Worm (Caenorhabditis elegans) whole organism, L3 larva: ENCODE measurements around the gene Y94H6A.2.

Experiments
- R02D3.7 ChIP-seq: fragments of 150-350 bp; optimal IDR thresholded peaks from 2 replicates; lab custom pipeline; 2014; ENCODE audit warnings: missing biosample characterization, missing genetic modification characterization
- ZK546.5 ChIP-seq: sonication (generic microtip); optimal IDR thresholded peaks from 2 replicates; lab custom pipeline; 2017; ENCODE audit warnings: missing biosample characterization, missing genetic modification characterization
- aly-2 ChIP-seq: fragments of 150-350 bp; optimal IDR thresholded peaks from 2 replicates; lab custom pipeline; 2014; ENCODE audit warnings: missing biosample characterization, missing genetic modification characterization
- ama-1 ChIP-seq: fragments of 150-350 bp; optimal IDR thresholded peaks from 2 replicates; lab custom pipeline; 2018
- ceh-16 ChIP-seq: sonication (generic microtip); optimal IDR thresholded peaks from 2 replicates; lab custom pipeline; 2017; ENCODE audit warnings: missing biosample characterization, missing genetic modification characterization
- ceh-28 ChIP-seq: fragments of 150-350 bp; optimal IDR thresholded peaks from 2 replicates; lab custom pipeline; 2014; ENCODE audit warnings: missing biosample characterization, missing genetic modification reagents, missing genetic modification characterization
- ceh-82 ChIP-seq: fragments of 150-350 bp; optimal IDR thresholded peaks from 2 replicates; lab custom pipeline; 2014; ENCODE audit warnings: missing biosample characterization, missing genetic modification characterization
- ceh-9 ChIP-seq: sonication (generic microtip); optimal IDR thresholded peaks from 2 replicates; lab custom pipeline; 2018; ENCODE audit warnings: missing biosample characterization, missing genetic modification characterization
- egl-5 ChIP-seq: fragments of 150-350 bp; optimal IDR thresholded peaks from 2 replicates; lab custom pipeline; 2017; ENCODE audit warnings: missing biosample characterization, missing genetic modification reagents, missing genetic modification characterization, inconsistent platforms
- elt-1 ChIP-seq: fragments of 150-350 bp; optimal IDR thresholded peaks from 2 replicates; lab custom pipeline; 2014; ENCODE audit warnings: missing biosample characterization, missing genetic modification characterization
- elt-2 ChIP-seq: sonication (generic microtip); optimal IDR thresholded peaks from 2 replicates; lab custom pipeline; 2016; ENCODE audit warnings: missing genetic modification reagents, mild to moderate bottlenecking, missing genetic modification characterization, missing compliant biosample characterization
- elt-3 ChIP-seq, 3 experiments: fragments of 150-350 bp in 1 of 3; sonication (generic microtip) in 2 of 3; optimal IDR thresholded peaks; 2 replicates in 2 of 3; 4 replicates in 1 of 3; lab custom pipeline; 2014 to 2017; ENCODE audit warnings: missing biosample characterization in 3 of 3, missing genetic modification characterization in 3 of 3
- eor-1 ChIP-seq, 2 experiments: fragments of 150-350 bp; optimal IDR thresholded peaks; 2 replicates each; lab custom pipeline; 2014 to 2018; ENCODE audit warnings: missing biosample characterization in 2 of 2, missing genetic modification characterization in 2 of 2
- fkh-10 ChIP-seq: sonication (generic microtip); optimal IDR thresholded peaks from 2 replicates; lab custom pipeline; 2017; ENCODE audit warnings: missing biosample characterization, missing genetic modification reagents, missing genetic modification characterization
- fkh-2 ChIP-seq: fragments of 150-350 bp; optimal IDR thresholded peaks from 2 replicates; lab custom pipeline; 2014; ENCODE audit warnings: missing biosample characterization, missing genetic modification reagents, missing genetic modification characterization
- fos-1 ChIP-seq: fragments of 150-350 bp; optimal IDR thresholded peaks from 2 replicates; lab custom pipeline; 2014; ENCODE audit warnings: missing biosample characterization, missing genetic modification characterization
- hmg-11 ChIP-seq: sonication (generic microtip); optimal IDR thresholded peaks from 2 replicates; lab custom pipeline; 2016; ENCODE audit warnings: missing genetic modification characterization, missing compliant biosample characterization
- jun-1 ChIP-seq: fragments of 150-350 bp; optimal IDR thresholded peaks from 2 replicates; lab custom pipeline; 2014; ENCODE audit warnings: missing biosample characterization, missing genetic modification reagents, missing genetic modification characterization
- lin-39 ChIP-seq: fragments of 150-350 bp; optimal IDR thresholded peaks from 2 replicates; lab custom pipeline; 2018; ENCODE audit warnings: missing biosample characterization, missing genetic modification reagents, missing genetic modification characterization
- lsy-12 ChIP-seq: sonication (generic microtip); optimal IDR thresholded peaks from 2 replicates; lab custom pipeline; 2016; ENCODE audit warnings: mild to moderate bottlenecking, missing genetic modification characterization, missing compliant biosample characterization
- mdl-1 ChIP-seq: fragments of 150-350 bp; optimal IDR thresholded peaks from 2 replicates; lab custom pipeline; 2014; ENCODE audit warnings: missing biosample characterization, missing genetic modification characterization
- nfya-1 ChIP-seq: sonication (generic microtip); optimal IDR thresholded peaks from 2 replicates; lab custom pipeline; 2017; ENCODE audit warnings: missing genetic modification characterization, mild to moderate bottlenecking, missing compliant biosample characterization, antibody characterized with exemption, moderate library complexity; ENCODE audit not compliant: insufficient read depth
- nhr-11 ChIP-seq: fragments of 150-350 bp; optimal IDR thresholded peaks from 2 replicates; lab custom pipeline; 2014; ENCODE audit warnings: missing biosample characterization, missing genetic modification characterization
- nhr-12 ChIP-seq: fragments of 150-350 bp; optimal IDR thresholded peaks from 2 replicates; lab custom pipeline; 2014; ENCODE audit warnings: missing biosample characterization, missing genetic modification characterization
- nhr-23 ChIP-seq: fragments of 150-350 bp; optimal IDR thresholded peaks from 2 replicates; lab custom pipeline; 2014; ENCODE audit warnings: missing biosample characterization, missing genetic modification reagents, missing genetic modification characterization
- nhr-25 ChIP-seq: sonication (generic microtip); optimal IDR thresholded peaks from 2 replicates; lab custom pipeline; 2017; ENCODE audit warnings: missing biosample characterization, missing genetic modification characterization
- nhr-28 ChIP-seq: fragments of 150-350 bp; optimal IDR thresholded peaks from 2 replicates; lab custom pipeline; 2014; ENCODE audit warnings: missing biosample characterization, missing genetic modification characterization
- nhr-43 ChIP-seq: sonication (generic microtip); optimal IDR thresholded peaks from 2 replicates; lab custom pipeline; 2016; ENCODE audit warnings: mild to moderate bottlenecking, missing genetic modification characterization, missing compliant biosample characterization; ENCODE audit not compliant: poor library complexity, severe bottlenecking
- nhr-67 ChIP-seq: fragments of 150-350 bp; optimal IDR thresholded peaks from 2 replicates; lab custom pipeline; 2014; ENCODE audit warnings: missing biosample characterization, missing genetic modification characterization
- nhr-77 ChIP-seq: fragments of 150-350 bp; optimal IDR thresholded peaks from 2 replicates; lab custom pipeline; 2014; ENCODE audit warnings: missing biosample characterization, missing genetic modification characterization
- sea-2 ChIP-seq: fragments of 150-350 bp; sonication (generic microtip); optimal IDR thresholded peaks from 4 replicates; lab custom pipeline; 2014; ENCODE audit warnings: missing biosample characterization, missing genetic modification reagents, missing genetic modification characterization
- skn-1 ChIP-seq: fragments of 150-350 bp; optimal IDR thresholded peaks from 2 replicates; lab custom pipeline; 2014; ENCODE audit warnings: missing biosample characterization, missing genetic modification characterization
- snpc-4 ChIP-seq: fragments of 150-350 bp; optimal IDR thresholded peaks from 2 replicates; lab custom pipeline; 2014; ENCODE audit warnings: missing biosample characterization, missing genetic modification characterization
- unc-39 ChIP-seq: sonication (generic microtip); optimal IDR thresholded peaks from 4 replicates; lab custom pipeline; 2017; ENCODE audit warnings: missing biosample characterization, missing genetic modification characterization
- unc-62 ChIP-seq: fragments of 150-350 bp; sonication (generic microtip); optimal IDR thresholded peaks from 4 replicates; lab custom pipeline; 2014; ENCODE audit warnings: missing biosample characterization, missing genetic modification reagents, missing genetic modification characterization
- zag-1 ChIP-seq: fragments of 150-350 bp; optimal IDR thresholded peaks from 2 replicates; lab custom pipeline; 2014; ENCODE audit warnings: missing biosample characterization, missing genetic modification characterization
- ztf-11 ChIP-seq: fragments of 150-350 bp; optimal IDR thresholded peaks from 2 replicates; lab custom pipeline; 2014; ENCODE audit warnings: missing biosample characterization, missing genetic modification characterization
- ztf-4 ChIP-seq: fragments of 150-350 bp; optimal IDR thresholded peaks from 2 replicates; lab custom pipeline; 2014; ENCODE audit warnings: missing biosample characterization, missing genetic modification characterization

Gene Y94H6A.2

ce11 chrIV:2734675-2735074, 4.6 kb downstream of the Y94H6A.2 start:
- TF ChIP-seq skn-1 (tag; lab: Kevin White, UChicago) (no peak), eor-1 (tag; optimal IDR thresholded peaks at IDR 0.05; lab: Kevin White, UChicago) (no peak), egl-5 (no peak), ZK546.5 (no peak), nhr-77 (tag; lab: Kevin White, UChicago) (no peak), nhr-11 (tag; lab: Kevin White, UChicago) (peak; percentile 32)

DNA sequence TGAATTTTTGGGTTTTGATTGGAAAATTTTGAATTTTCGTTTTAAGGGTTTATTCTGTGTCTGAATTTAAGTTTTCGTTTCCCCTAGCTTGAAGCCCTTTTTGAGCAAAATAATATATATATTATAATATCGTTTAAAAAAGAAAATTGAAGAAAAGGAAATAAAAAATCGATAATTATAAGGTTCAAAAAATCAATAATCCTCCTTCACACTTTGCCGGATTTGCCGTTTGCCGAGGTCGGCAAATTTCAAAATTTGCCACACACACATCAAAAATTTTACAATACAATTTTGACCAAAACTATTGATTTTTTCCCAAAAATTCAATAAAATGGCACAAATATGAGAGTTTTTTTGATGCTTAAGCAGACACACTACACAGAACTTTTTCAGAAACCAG, 6.5 kb downstream of the Y94H6A.2 start:
- TF ChIP-seq zag-1 (tag; lab: Kevin White, UChicago) (no peak), ceh-28 (tag; lab: Kevin White, UChicago) (peak; percentile 54), fos-1 (tag; lab: Kevin White, UChicago) (no peak)

DNA sequence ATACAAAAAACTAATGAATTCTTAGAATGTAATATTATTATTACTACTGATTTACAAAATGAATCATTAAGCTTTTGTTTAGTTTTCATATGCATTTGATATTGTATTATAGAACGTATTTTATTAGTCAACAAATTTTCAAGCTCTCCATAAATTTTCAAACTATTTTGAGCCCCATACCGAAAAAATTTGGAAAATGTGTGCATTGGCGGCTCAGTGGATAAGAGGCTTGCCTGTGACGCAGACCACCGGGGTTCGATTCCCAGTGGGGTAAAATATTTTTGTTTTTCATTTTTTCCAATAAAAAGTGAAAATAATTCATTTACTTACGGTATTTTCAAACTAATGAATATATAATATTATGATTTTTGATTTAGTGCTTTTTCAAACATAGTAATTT, 8.4 kb downstream of the Y94H6A.2 start:
- TF ChIP-seq ceh-28 (tag; lab: Kevin White, UChicago): no peak
- TF ChIP-seq ztf-4 (tag; lab: Kevin White, UChicago): no peak
- no peak for TF ChIP-seq ama-1
- no peak for TF ChIP-seq sea-2 (GFP tag; lab: Kevin White, UChicago)
- TF ChIP-seq hmg-11: no peak
- TF ChIP-seq elt-3 (tag; optimal IDR thresholded peaks at IDR 0.05; lab: Kevin White, UChicago): no peak
- no peak for TF ChIP-seq nhr-23
- TF ChIP-seq fkh-10 (GFP tag; lab: Kevin White, UChicago): no peak
- TF ChIP-seq egl-5: no peak
- TF ChIP-seq ceh-16 (tag; lab: Kevin White, UChicago): no peak
- no peak for TF ChIP-seq lin-39
- no peak for TF ChIP-seq snpc-4 (tag; lab: Kevin White, UChicago)
- TF ChIP-seq nhr-67: no peak
- TF ChIP-seq mdl-1 (tag; lab: Kevin White, UChicago): no peak
- TF ChIP-seq nfya-1 (tag; lab: Kevin White, UChicago): no peak
- no peak for TF ChIP-seq zag-1 (tag; lab: Kevin White, UChicago)
- no peak for TF ChIP-seq lsy-12

DNA sequence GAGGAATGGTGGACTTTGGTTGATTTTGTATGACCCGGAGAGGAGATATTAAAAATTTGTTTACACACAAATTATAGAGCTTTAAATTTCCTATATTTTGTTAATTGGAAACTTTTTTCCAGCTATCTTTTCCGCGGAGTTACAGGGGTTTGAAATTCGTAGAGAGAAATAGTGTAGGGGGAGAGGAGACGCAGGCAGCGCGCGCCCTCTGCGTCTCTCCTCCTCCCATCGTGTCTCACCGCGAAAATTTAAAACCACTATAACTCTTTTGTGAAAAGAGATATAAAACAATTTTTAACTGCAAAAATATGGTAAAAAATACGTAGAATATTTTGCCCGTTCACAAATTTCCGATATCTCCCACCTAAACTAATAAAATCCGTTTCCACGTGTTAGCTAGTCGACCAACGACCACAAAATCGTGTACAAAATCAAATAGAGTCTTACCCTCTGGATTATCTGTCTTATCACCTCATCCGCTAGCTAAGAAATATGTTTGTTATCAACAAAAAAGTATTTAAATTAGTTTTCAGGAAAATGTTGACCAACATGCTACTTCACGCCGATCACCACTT, 12.5 kb downstream of the Y94H6A.2 start, which contains the start of gene nhr-277:
Gene nhr-277, plus strand, starts transcription at position 525 of the 575 bp plus-strand sequence.
- TF ChIP-seq ztf-11 (tag; lab: Kevin White, UChicago) (no peak), unc-62 (GFP tag; lab: Kevin White, UChicago) (no peak), ceh-82 (tag; lab: Kevin White, UChicago) (no peak), fkh-2 (tag; lab: Kevin White, UChicago) (no peak), elt-2 (tag; lab: Kevin White, UChicago) (no peak), ztf-4 (tag; lab: Kevin White, UChicago) (no peak), skn-1 (tag; lab: Kevin White, UChicago) (no peak), lin-39 (no peak), aly-2 (tag; lab: Kevin White, UChicago) (no peak), lsy-12 (no peak)

- TF ChIP-seq unc-62 (GFP tag; lab: Kevin White, UChicago) (no peak), nhr-12 (tag; lab: Kevin White, UChicago) (no peak), ceh-9 (tag; lab: Kevin White, UChicago) (no peak), unc-39 (tag; lab: Kevin White, UChicago) (no peak), elt-1 (tag; lab: Kevin White, UChicago) (no peak), eor-1 (tag; optimal IDR thresholded peaks at IDR 0.05; lab: Kevin White, UChicago) (no peak), nhr-77 (tag; lab: Kevin White, UChicago) (no peak), elt-3 (tag; optimal IDR thresholded peaks at IDR 0.05; lab: Kevin White, UChicago) (no peak), nhr-43 (no peak), nhr-28 (tag; lab: Kevin White, UChicago) (no peak), nfya-1 (tag; lab: Kevin White, UChicago) (no peak), R02D3.7 (tag; lab: Kevin White, UChicago) (no peak), ceh-28 (tag; lab: Kevin White, UChicago) (no peak), nhr-25 (tag; lab: Kevin White, UChicago) (no peak), nhr-67 (no peak), jun-1 (tag; lab: Kevin White, UChicago) (no peak), hmg-11 (no peak), mdl-1 (tag; lab: Kevin White, UChicago) (no peak)
Observed at ce11 chrIV:2747385-2748007, 17.4 kb downstream of the Y94H6A.2 start.
